Worm (Caenorhabditis elegans) whole organism, young adult: ENCODE data around the gene srh-145.
"Not testable (repeated sequence)": the region's sequence is repeated elsewhere in the genome, so short reads cannot be mapped to it uniquely, and the experiment has no call there.

Experiments
- F57C9.4 ChIP-seq: sonication (generic microtip); optimal IDR thresholded peaks from 2 replicates; lab custom pipeline; 2017; ENCODE audit warnings: mild to moderate bottlenecking, missing genetic modification characterization, missing compliant biosample characterization
- ZK185.1 ChIP-seq: sonication (generic microtip); optimal IDR thresholded peaks from 2 replicates; lab custom pipeline; 2016; ENCODE audit warnings: mild to moderate bottlenecking, missing genetic modification characterization, missing compliant biosample characterization; ENCODE audit not compliant: poor library complexity, severe bottlenecking
- atf-7 ChIP-seq: sonication (generic microtip); optimal IDR thresholded peaks from 2 replicates; lab custom pipeline; 2017; ENCODE audit warnings: mild to moderate bottlenecking, missing genetic modification characterization, missing compliant biosample characterization
- dpff-1 ChIP-seq: sonication (generic microtip); optimal IDR thresholded peaks from 2 replicates; lab custom pipeline; 2017; ENCODE audit warnings: mild to moderate bottlenecking, missing genetic modification characterization, missing compliant biosample characterization
- egrh-3 ChIP-seq: fragments of 200-800 bp; sonication (Bioruptor generic); IDR thresholded peaks from 2 replicates; pipeline ENCODE4 v1.3.6; 2022; ENCODE audit warnings: missing genetic modification reagents, missing genetic modification characterization, missing compliant biosample characterization
- gei-17 ChIP-seq: fragments of 200-800 bp; sonication (Bioruptor generic); optimal IDR thresholded peaks from 2 replicates; lab custom pipeline; 2018; ENCODE audit warnings: mild to moderate bottlenecking, missing genetic modification characterization, missing compliant biosample characterization
- hsf-1 ChIP-seq: fragments of 200-800 bp; sonication (Bioruptor generic); IDR thresholded peaks from 2 replicates; pipeline ENCODE4 v1.3.6; 2022; ENCODE audit warnings: missing genetic modification reagents, missing genetic modification characterization, missing compliant biosample characterization
- nfya-2 ChIP-seq: fragments of 200-800 bp; sonication (Bioruptor generic); IDR thresholded peaks from 2 replicates; pipeline ENCODE4 v1.3.6; 2022; ENCODE audit warnings: missing genetic modification reagents, missing genetic modification characterization, missing compliant biosample characterization
- nhr-120 ChIP-seq: fragments of 200-800 bp; sonication (Bioruptor generic); IDR thresholded peaks from 2 replicates; pipeline ENCODE4 v1.3.6; 2022; ENCODE audit warnings: missing genetic modification characterization, missing compliant biosample characterization
- nhr-90 ChIP-seq: sonication (generic microtip); optimal IDR thresholded peaks from 2 replicates; lab custom pipeline; 2016; ENCODE audit warnings: missing genotype, mild to moderate bottlenecking, missing genetic modification characterization, missing compliant biosample characterization
- snpc-4 ChIP-seq, 5 experiments: fragments of 150-350 bp in 1 of 5; sonication (generic microtip) in 4 of 5; optimal IDR thresholded peaks; 2 replicates each; lab custom pipeline; 2014 to 2018; ENCODE audit warnings: missing genetic modification characterization in 5 of 5, missing biosample characterization in 3 of 5, antibody characterized with exemption in 2 of 5, mild to moderate bottlenecking in 2 of 5, missing compliant biosample characterization in 2 of 5, missing genotype in 2 of 5, moderate library complexity in 2 of 5, missing genetic modification reagents in 1 of 5
- unc-62 ChIP-seq: fragments of 150-350 bp; optimal IDR thresholded peaks from 2 replicates; lab custom pipeline; 2014; ENCODE audit warnings: missing biosample characterization, missing genetic modification reagents, missing genetic modification characterization
- ztf-22 ChIP-seq: fragments of 200-800 bp; sonication (Bioruptor generic); optimal IDR thresholded peaks from 2 replicates; lab custom pipeline; 2018; ENCODE audit warnings: mild to moderate bottlenecking, missing genetic modification characterization, moderate library complexity, missing compliant biosample characterization
- ztf-25 ChIP-seq: fragments of 200-800 bp; sonication (Bioruptor generic); IDR thresholded peaks from 2 replicates; pipeline ENCODE4 v1.3.6; 2022; ENCODE audit warnings: missing genetic modification reagents, missing genetic modification characterization, missing compliant biosample characterization

- TF ChIP-seq ztf-25 (GFP tag; lab: Robert Waterston, UW); unc-62; F57C9.4 (tag; lab: Kevin White, UChicago); ztf-22 (GFP tag; lab: Kevin White, UChicago); nhr-90 (tag; lab: Kevin White, UChicago); ZK185.1; dpff-1 (tag; lab: Kevin White, UChicago); atf-7 (tag; lab: Kevin White, UChicago); nfya-2; snpc-4 (GFP tag; optimal IDR thresholded peaks at IDR 0.05; lab: Kevin White, UChicago); snpc-4 (tag; optimal IDR thresholded peaks at IDR 0.05; lab: Kevin White, UChicago); nhr-120 (GFP tag; lab: Robert Waterston, UW); hsf-1 (GFP tag; lab: Robert Waterston, UW); egrh-3; gei-17 (GFP tag; lab: Kevin White, UChicago): not testable (repeated sequence)
Measured at ce11 chrV:16383729-16384128, 26.8 kb upstream of the srh-145 start, which contains the start of gene F13A7.7.
